In genomic region chrIV:4117432-4117831, ce11 we compare ENCODE assay signal across 5 worm cellular contexts.
A peak's percentile ranks its signal among the peaks of the same experiment; 100 is the strongest.
TF ChIP-seq lines count a peak whose summit lies in the region.

Gene drd-50 (plus strand): TSS chrIV:4117732.

TF ChIP-seq in whole organism, L1 larva, 84 proteins besides CTCF, POLR2A, EP300 and RAD21:
- TF ChIP-seq fos-1 (tag; optimal IDR thresholded peaks at IDR 0.05; lab: Kevin White, UChicago) (no peak), elt-2 (tag; optimal IDR thresholded peaks at IDR 0.05; lab: Kevin White, UChicago) (peak; percentile 38), dpl-1 (GFP tag; optimal IDR thresholded peaks at IDR 0.05; lab: Kevin White, UChicago) (no peak), lin-13 (GFP tag; optimal IDR thresholded peaks at IDR 0.05; lab: Kevin White, UChicago) (no peak), jun-1 (tag; optimal IDR thresholded peaks at IDR 0.05; lab: Kevin White, UChicago) (no peak), aha-1 (tag; optimal IDR thresholded peaks at IDR 0.05; lab: Kevin White, UChicago) (no peak), mdl-1 (tag; optimal IDR thresholded peaks at IDR 0.05; lab: Kevin White, UChicago) (no peak)

TF ChIP-seq in whole organism, L2 larva, 48 proteins besides CTCF, POLR2A, EP300 and RAD21:
- TF ChIP-seq fos-1 (tag; optimal IDR thresholded peaks at IDR 0.05; lab: Kevin White, UChicago), result peak; percentile 15
- no peak for TF ChIP-seq crh-2 (tag; optimal IDR thresholded peaks at IDR 0.05; lab: Kevin White, UChicago)

TF ChIP-seq in whole organism, L3 larva, 47 proteins besides CTCF, POLR2A, EP300 and RAD21:
- TF ChIP-seq pha-4 (tag; optimal IDR thresholded peaks at IDR 0.05; lab: Kevin White, UChicago), result no peak
- peak; percentile 65 for TF ChIP-seq elt-2 (tag; optimal IDR thresholded peaks at IDR 0.05; lab: Kevin White, UChicago)
TF ChIP-seq in whole organism, L3 larva: peak in this region for 1.

TF ChIP-seq in whole organism, L4 larva, 104 proteins besides CTCF, POLR2A, EP300 and RAD21:
- TF ChIP-seq ceh-44 (GFP tag; IDR thresholded peaks at IDR 0.05; lab: Robert Waterston, UW) (no peak), pqm-1 (tag; optimal IDR thresholded peaks at IDR 0.05; lab: Kevin White, UChicago) (peak; percentile 42), set-16 (GFP tag; IDR thresholded peaks at IDR 0.05; lab: Robert Waterston, UW) (no peak)
TF ChIP-seq in whole organism, L4 larva: peak in this region for 1.

TF ChIP-seq in whole organism, young adult, 124 proteins besides CTCF, POLR2A, EP300 and RAD21:
- TF ChIP-seq attf-6 (GFP tag; IDR thresholded peaks at IDR 0.05; lab: Robert Waterston, UW) (no peak), nhr-80 (tag; optimal IDR thresholded peaks at IDR 0.05; lab: Kevin White, UChicago) (peak; percentile 17)
